Worm (Caenorhabditis elegans): ENCODE results near the gene pals-34.

DNA sequence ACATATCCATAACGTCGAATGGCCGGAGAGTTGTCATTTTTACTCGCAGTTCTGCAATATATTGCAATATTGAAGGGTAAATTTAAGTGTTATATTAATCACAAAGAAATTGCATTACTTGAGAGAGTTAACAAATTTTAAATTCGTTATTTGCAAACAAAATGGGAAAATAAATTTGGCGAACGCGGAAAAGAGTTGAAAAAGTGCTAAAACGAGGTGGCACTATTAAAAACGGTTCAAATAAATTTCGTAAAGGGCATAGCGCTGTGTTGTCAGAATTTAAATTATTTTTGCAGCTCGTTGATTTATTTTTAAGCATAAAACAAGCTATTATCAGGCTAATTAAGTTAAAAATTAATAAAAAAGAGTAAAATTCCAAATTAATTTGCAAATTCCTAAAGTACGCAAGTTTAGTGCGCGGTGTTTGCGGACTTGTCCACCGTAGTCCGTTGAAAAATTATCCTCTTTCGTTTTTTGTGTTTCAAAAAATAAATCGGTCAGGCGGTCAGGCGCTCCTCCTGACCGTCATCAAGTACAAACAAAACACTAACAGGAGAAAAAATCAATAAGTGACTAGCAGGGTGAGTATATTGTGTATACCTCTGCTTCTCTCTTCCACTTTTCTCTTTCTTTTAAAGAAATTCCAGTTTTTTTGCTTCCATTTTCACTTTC, 27.2 kb upstream of the pals-34 start, which contains the start of the genes natb-1 and abhd-12:
- TF ChIP-seq ref-1 (GFP tag; conservative IDR thresholded peaks at IDR 0.05) (no peak), flt-1 (GFP tag; IDR thresholded peaks at IDR 0.05) (0 out of 2 replicates have a peak, but pooled peaks have one; percentile 52), ztf-29 (GFP tag; IDR thresholded peaks at IDR 0.05) (no peak), med-1 (GFP tag; optimal IDR thresholded peaks at IDR 0.05; ENCODE audit: insufficient read depth) (no peak), cog-1 (tag; optimal IDR thresholded peaks at IDR 0.05) (no peak), T22C8.4 (GFP tag; IDR thresholded peaks at IDR 0.05) (no peak), ztf-23 (GFP tag; IDR thresholded peaks at IDR 0.05) (no peak), tab-1 (GFP tag; IDR thresholded peaks at IDR 0.05) (no peak), klf-2 (GFP tag; conservative IDR thresholded peaks at IDR 0.05) (no peak)
